Fruit fly (Drosophila melanogaster): ENCODE measurements around the gene kumpel.

kumpel gene

DNA sequence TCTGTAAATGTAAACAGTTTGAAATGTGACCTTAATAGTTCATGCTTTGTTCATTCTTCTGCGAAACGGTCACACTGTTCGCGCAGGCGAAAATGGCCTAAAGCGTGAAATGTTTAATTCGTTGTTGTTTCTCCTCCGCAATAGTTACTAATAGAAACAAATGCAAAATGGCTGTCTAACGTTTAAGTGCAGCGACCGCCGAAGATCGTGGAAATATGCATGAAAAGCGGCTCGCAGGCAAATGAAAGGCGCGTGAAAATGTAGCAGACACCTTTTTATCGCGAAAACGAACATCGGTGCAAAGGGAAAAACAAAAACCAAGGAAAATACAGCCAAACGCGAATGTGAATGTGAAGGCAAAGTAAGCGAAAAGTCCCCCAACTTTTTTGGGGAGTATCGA, 24.9 kb upstream of the kumpel start, which contains the start of gene SppL (continued):
- TF ChIP-seq vfl (GFP tag; optimal IDR thresholded peaks at IDR 0.05): no peak
- TF ChIP-seq phol (tag; optimal IDR thresholded peaks at IDR 0.05): peak; percentile 62
- TF ChIP-seq Ravus (GFP tag; IDR thresholded peaks at IDR 0.05): no peak
- TF ChIP-seq pzg (GFP tag; optimal IDR thresholded peaks at IDR 0.05): peak; percentile 35
- peak; percentile 45; the same call in 1 of the 2 replicates for TF ChIP-seq MBD-R2 (GFP tag; IDR thresholded peaks at IDR 0.05)
- no peak for TF ChIP-seq zen2 (GFP tag; IDR thresholded peaks at IDR 0.05; ENCODE audit: partially characterized antibody)
- TF ChIP-seq cg (GFP tag; optimal IDR thresholded peaks at IDR 0.05): peak; percentile 41
- no peak for TF ChIP-seq hkb (optimal IDR thresholded peaks at IDR 0.05)
- 0 out of 2 replicates have a peak, but pooled peaks have one; percentile 9 for TF ChIP-seq hkb (GFP tag; IDR thresholded peaks at IDR 0.05)
- peak; percentile 9 for TF ChIP-seq CG17186 (GFP tag; optimal IDR thresholded peaks at IDR 0.05)
- TF ChIP-seq CG32767 (GFP tag; IDR thresholded peaks at IDR 0.05): 0 out of 2 replicates have a peak, but pooled peaks have one; percentile 29
- peak; percentile 79 for TF ChIP-seq MESR4 (GFP tag; optimal IDR thresholded peaks at IDR 0.05)
- peak; percentile 35 for TF ChIP-seq sens (GFP tag)
- TF ChIP-seq CG2202 (tag; optimal IDR thresholded peaks at IDR 0.05): peak; percentile 11
- TF ChIP-seq CoRest (tag; optimal IDR thresholded peaks at IDR 0.05): no peak
- TF ChIP-seq Hand (GFP tag; optimal IDR thresholded peaks at IDR 0.05): no peak
- peak; percentile 65 for TF ChIP-seq CG1603 (tag; optimal IDR thresholded peaks at IDR 0.05)
- TF ChIP-seq CG2875 (GFP tag; optimal IDR thresholded peaks at IDR 0.05): no peak
- TF ChIP-seq CG17385 (GFP tag; optimal IDR thresholded peaks at IDR 0.05): no peak
- no peak for TF ChIP-seq dmrt11E (tag; optimal IDR thresholded peaks at IDR 0.05)
- TF ChIP-seq Opbp (GFP tag; IDR thresholded peaks at IDR 0.05; ENCODE audit: partially characterized antibody): peak; percentile 26; the same call in 1 of the 3 replicates
- peak; percentile 27; the same call in 1 of the 2 replicates for TF ChIP-seq E2f2 (GFP tag; IDR thresholded peaks at IDR 0.05)
- TF ChIP-seq Dref (GFP tag; IDR thresholded peaks at IDR 0.05): peak; percentile 23; the same call in 1 of the 2 replicates
- peak; percentile 27 for TF ChIP-seq YL-1 (GFP tag; optimal IDR thresholded peaks at IDR 0.05)
- TF ChIP-seq stwl (tag; optimal IDR thresholded peaks at IDR 0.05): peak; percentile 67
- TF ChIP-seq otp (GFP tag; IDR thresholded peaks at IDR 0.05): no peak
- TF ChIP-seq CG8290 (GFP tag; optimal IDR thresholded peaks at IDR 0.05): no peak
- TF ChIP-seq CG8290 (tag; optimal IDR thresholded peaks at IDR 0.05): peak in 1 of 2 experiments; percentile 13
- TF ChIP-seq CG31365 (tag; optimal IDR thresholded peaks at IDR 0.05): no peak
- no peak for TF ChIP-seq pros (GFP tag; optimal IDR thresholded peaks at IDR 0.05)
- 0 out of 2 replicates have a peak, but pooled peaks have one; percentile 13 for TF ChIP-seq CG42726 (GFP tag; IDR thresholded peaks at IDR 0.05; ENCODE audit: partially characterized antibody)
- peak; percentile 60 for TF ChIP-seq CG12299 (tag; optimal IDR thresholded peaks at IDR 0.05)
- TF ChIP-seq psq (GFP tag; optimal IDR thresholded peaks at IDR 0.05): peak; percentile 52
- peak; percentile 34 for TF ChIP-seq Fer1 (GFP tag; optimal IDR thresholded peaks at IDR 0.05)
- TF ChIP-seq tna (GFP tag; IDR thresholded peaks at IDR 0.05; ENCODE audit: partially characterized antibody): peak; percentile 12; the same call in 1 of the 2 replicates
- TF ChIP-seq oc (tag; optimal IDR thresholded peaks at IDR 0.05): no peak
- peak; percentile 68 for TF ChIP-seq CG18011 (GFP tag; optimal IDR thresholded peaks at IDR 0.05)

dm6 chr3R:25882606-25883266, 24.1 kb upstream of the kumpel start:
- TF ChIP-seq Blimp-1 (GFP tag; optimal IDR thresholded peaks at IDR 0.05) (peak; percentile 70), sens (GFP tag) (peak; percentile 55), CG4360 (GFP tag; IDR thresholded peaks at IDR 0.05) (0 out of 2 replicates have a peak, but pooled peaks have one; percentile 8), gsb-n (tag; optimal IDR thresholded peaks at IDR 0.05) (peak; percentile 2), crol (GFP tag; IDR thresholded peaks at IDR 0.05) (0 out of 2 replicates have a peak, but pooled peaks have one; percentile 16), row (GFP tag; IDR thresholded peaks at IDR 0.05) (0 out of 3 replicates have a peak, but pooled peaks have one; percentile 11), cg (GFP tag; optimal IDR thresholded peaks at IDR 0.05) (peak; percentile 7), CG2199 (GFP tag; IDR thresholded peaks at IDR 0.05) (peak; percentile 20; the same call in 1 of the 3 replicates), CG2712 (tag; optimal IDR thresholded peaks at IDR 0.05) (no peak), CG9817 (tag; optimal IDR thresholded peaks at IDR 0.05) (no peak), Nf-YC (tag; optimal IDR thresholded peaks at IDR 0.05) (no peak), CG2678 (tag; optimal IDR thresholded peaks at IDR 0.05) (peak; percentile 1), Med (GFP tag) (peak; percentile 57), Hand (GFP tag; optimal IDR thresholded peaks at IDR 0.05) (no peak), Vsx1 (GFP tag; optimal IDR thresholded peaks at IDR 0.05) (peak; percentile 27), ranshi (GFP tag; IDR thresholded peaks at IDR 0.05) (no peak)

All from whole organism, embryonic.